Worm (Caenorhabditis elegans) whole organism, midembryonic: ENCODE data around the gene R13A5.11.

ENCODE experiments used
- T22C8.4 ChIP-seq: fragments of 200-800 bp; sonication (Bioruptor generic); IDR thresholded peaks from 2 replicates; pipeline ENCODE4 v1.3.6; 2022; ENCODE audit warnings: missing genetic modification characterization, missing compliant biosample characterization
- cog-1 ChIP-seq: sonication (generic microtip); optimal IDR thresholded peaks from 2 replicates; lab custom pipeline; 2016; ENCODE audit warnings: missing genetic modification characterization, missing compliant biosample characterization
- flt-1 ChIP-seq: fragments of 200-800 bp; sonication (Bioruptor generic); IDR thresholded peaks from 2 replicates; pipeline ENCODE4 v1.3.6; 2022; ENCODE audit warnings: missing genetic modification characterization, missing compliant biosample characterization
- klf-2 ChIP-seq: fragments of 200-800 bp; sonication (Bioruptor generic); conservative IDR thresholded peaks from 2 replicates; pipeline ENCODE4 v1.3.6; 2022; ENCODE audit warnings: missing genetic modification reagents, missing genetic modification characterization, missing compliant biosample characterization
- med-1 ChIP-seq: sonication (generic microtip); optimal IDR thresholded peaks from 2 replicates; lab custom pipeline; 2017; ENCODE audit warnings: missing genetic modification characterization, mild to moderate bottlenecking, missing compliant biosample characterization, antibody characterized with exemption, missing genetic modification reagents; ENCODE audit not compliant: insufficient read depth
- ref-1 ChIP-seq: fragments of 200-800 bp; sonication (Bioruptor generic); conservative IDR thresholded peaks from 2 replicates; pipeline ENCODE4 v1.3.6; 2022; ENCODE audit warnings: missing genetic modification reagents, missing genetic modification characterization, missing compliant biosample characterization
- tab-1 ChIP-seq: fragments of 200-800 bp; sonication (Bioruptor generic); IDR thresholded peaks from 2 replicates; pipeline ENCODE4 v1.3.6; 2022; ENCODE audit warnings: missing genetic modification characterization, missing compliant biosample characterization
- ztf-23 ChIP-seq: fragments of 200-800 bp; sonication (Bioruptor generic); IDR thresholded peaks from 2 replicates; pipeline ENCODE4 v1.3.6; 2022; ENCODE audit warnings: missing genetic modification reagents, missing genetic modification characterization, missing compliant biosample characterization
- ztf-29 ChIP-seq: fragments of 200-800 bp; sonication (Bioruptor generic); IDR thresholded peaks from 2 replicates; pipeline ENCODE4 v1.3.6; 2022; ENCODE audit warnings: missing genetic modification reagents, missing genetic modification characterization, missing compliant biosample characterization

ce11 chrIII:7553693-7554226 lies 39.4 kb downstream of the R13A5.11 start:
- TF ChIP-seq ref-1 (GFP tag; lab: Robert Waterston, UW) (no peak), cog-1 (tag; lab: Kevin White, UChicago) (no peak), flt-1 (no peak), T22C8.4 (GFP tag; lab: Robert Waterston, UW) (no peak), klf-2 (GFP tag; lab: Robert Waterston, UW) (no peak), ztf-23 (GFP tag; lab: Robert Waterston, UW) (no peak), tab-1 (no peak), med-1 (GFP tag; lab: Kevin White, UChicago) (no peak), ztf-29 (GFP tag; lab: Robert Waterston, UW) (no peak)
